Fruit fly (Drosophila melanogaster) Kc167 (cell line): ENCODE measurements around the gene plx.

Source experiments
- Myc ChIP-seq: fragments of >200 bp; optimal IDR thresholded peaks from 2 replicates; lab custom pipeline; 2017; ENCODE audit warnings: missing external identifiers
- Sin3A ChIP-seq: fragments of >200 bp; optimal IDR thresholded peaks from 2 replicates; lab custom pipeline; 2018; ENCODE audit warnings: missing external identifiers
- h ChIP-seq: fragments of >200 bp; optimal IDR thresholded peaks from 3 replicates; lab custom pipeline; 2018; ENCODE audit warnings: missing external identifiers
- insv ChIP-seq: fragments of >200 bp; optimal IDR thresholded peaks from 3 replicates; lab custom pipeline; 2018; ENCODE audit warnings: missing external identifiers
- psq ChIP-seq: fragments of >200 bp; optimal IDR thresholded peaks from 2 replicates; lab custom pipeline; 2017; ENCODE audit warnings: missing external identifiers
- ttk ChIP-seq: sonication (Bioruptor generic); optimal IDR thresholded peaks from 2 replicates; lab custom pipeline; 2017; ENCODE audit warnings: missing external identifiers

The plx gene

dm6 chr3R:5723122-5723521, 37.5 kb downstream of the plx start:
- TF ChIP-seq h (lab: Kevin White, UChicago), result no peak
- no peak for TF ChIP-seq psq (lab: Kevin White, UChicago)
- TF ChIP-seq insv, result no peak
- TF ChIP-seq ttk, result no peak
- no peak for TF ChIP-seq Sin3A (lab: Kevin White, UChicago)
- TF ChIP-seq Myc (lab: Kevin White, UChicago), result no peak

dm6 chr3R:5727724-5728365, 42.2 kb downstream of the plx start:
- TF ChIP-seq Myc (lab: Kevin White, UChicago) (no peak), ttk (no peak), psq (lab: Kevin White, UChicago) (no peak), Sin3A (lab: Kevin White, UChicago) (no peak), h (lab: Kevin White, UChicago) (no peak), insv (no peak)

- TF ChIP-seq ttk (no peak), Sin3A (lab: Kevin White, UChicago) (no peak), insv (no peak), h (lab: Kevin White, UChicago) (no peak), Myc (lab: Kevin White, UChicago) (no peak), psq (lab: Kevin White, UChicago) (no peak)
Observed at dm6 chr3R:5733181-5733580, 47.5 kb downstream of the plx start, which contains the start of gene CG1239. TSS of gene CG1239 (plus strand) at chr3R:5733513.

- TF ChIP-seq Sin3A (lab: Kevin White, UChicago) (no peak), insv (no peak), Myc (lab: Kevin White, UChicago) (no peak), ttk (no peak)
Observed at dm6 chr3R:5736305-5736869, 50.7 kb downstream of the plx start, which contains the start of the genes CG2100 and CG1236. TSS of gene CG2100 (minus strand) at chr3R:5736355. TSS of gene CG1236 (plus strand) at chr3R:5736748.

- no peak for TF ChIP-seq h (lab: Kevin White, UChicago)
- no peak for TF ChIP-seq ttk
- TF ChIP-seq Myc (lab: Kevin White, UChicago), result no peak
- no peak for TF ChIP-seq insv
- TF ChIP-seq Sin3A (lab: Kevin White, UChicago), result no peak
- TF ChIP-seq psq (lab: Kevin White, UChicago), result no peak
Observed at dm6 chr3R:5737263-5737662, 51.6 kb downstream of the plx start.

dm6 chr3R:5742278-5743196, 56.9 kb downstream of the plx start, which contains the start of the genes Sym and Madm:
TSS of gene Sym (minus strand) at chr3R:5742476.
TSS of gene Madm (plus strand) at chr3R:5742510.
- TF ChIP-seq insv (no peak), h (lab: Kevin White, UChicago) (no peak), Myc (lab: Kevin White, UChicago) (no peak), psq (lab: Kevin White, UChicago) (no peak), ttk (no peak), Sin3A (lab: Kevin White, UChicago) (no peak)

dm6 chr3R:5746646-5747045, 61.0 kb downstream of the plx start:
- no peak for TF ChIP-seq h (lab: Kevin White, UChicago)
- TF ChIP-seq insv, result no peak
- no peak for TF ChIP-seq psq (lab: Kevin White, UChicago)
- no peak for TF ChIP-seq ttk
- no peak for TF ChIP-seq Myc (lab: Kevin White, UChicago)
- no peak for TF ChIP-seq Sin3A (lab: Kevin White, UChicago)

- no peak for TF ChIP-seq insv
- TF ChIP-seq Sin3A (lab: Kevin White, UChicago), result no peak
- TF ChIP-seq psq (lab: Kevin White, UChicago), result no peak
- no peak for TF ChIP-seq Myc (lab: Kevin White, UChicago)
- TF ChIP-seq ttk, result no peak
- TF ChIP-seq h (lab: Kevin White, UChicago), result no peak
Observed at dm6 chr3R:5754594-5754993, 68.9 kb downstream of the plx start, which contains the start of gene Dcps. TSS of gene Dcps (minus strand) at chr3R:5754774.

dm6 chr3R:5758624-5759209, 73.1 kb downstream of the plx start, which contains the start of gene Sec8:
TSS of gene Sec8 (minus strand) at chr3R:5758997.
- TF ChIP-seq insv, result no peak
- no peak for TF ChIP-seq Sin3A (lab: Kevin White, UChicago)
- no peak for TF ChIP-seq ttk
- no peak for TF ChIP-seq psq (lab: Kevin White, UChicago)
- no peak for TF ChIP-seq Myc (lab: Kevin White, UChicago)
- no peak for TF ChIP-seq h (lab: Kevin White, UChicago)

dm6 chr3R:5760980-5761379, 75.3 kb downstream of the plx start:
- TF ChIP-seq ttk, result no peak
- TF ChIP-seq psq (lab: Kevin White, UChicago), result no peak
- no peak for TF ChIP-seq h (lab: Kevin White, UChicago)
- TF ChIP-seq insv, result no peak
- no peak for TF ChIP-seq Sin3A (lab: Kevin White, UChicago)
- TF ChIP-seq Myc (lab: Kevin White, UChicago), result no peak
